Worm (Caenorhabditis elegans): Measurements from ENCODE around the gene F59A7.14.

Gene F59A7.14

DNA sequence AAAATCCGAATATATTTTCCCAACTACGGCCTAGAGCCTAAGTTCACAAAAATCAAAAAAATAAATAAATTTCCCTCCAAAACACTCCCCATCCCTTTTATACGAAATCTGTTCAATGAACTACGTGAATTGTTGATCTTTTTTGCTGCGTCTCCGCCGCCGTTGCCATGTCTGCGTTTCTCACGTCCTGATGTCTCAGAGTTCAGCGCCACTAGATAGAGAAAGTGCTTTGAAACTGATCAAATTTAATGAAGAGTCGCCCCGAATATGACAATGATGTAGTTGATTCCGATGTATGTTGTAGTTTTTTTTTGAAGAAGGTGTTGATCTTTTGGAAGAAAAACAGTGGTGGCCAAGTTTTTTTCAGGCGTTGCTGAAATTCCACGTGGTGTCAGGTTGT lies 35.5 kb downstream of the F59A7.14 start:
- TF ChIP-seq fax-1 (tag; optimal IDR thresholded peaks at IDR 0.05) (no peak), ceh-18 (tag; optimal IDR thresholded peaks at IDR 0.05) (no peak), lim-6 (tag; optimal IDR thresholded peaks at IDR 0.05) (no peak), lin-11 (tag; optimal IDR thresholded peaks at IDR 0.05) (no peak), ceh-9 (tag; optimal IDR thresholded peaks at IDR 0.05) (no peak), Y22D7AL.16 (tag; optimal IDR thresholded peaks at IDR 0.05) (no peak)

DNA sequence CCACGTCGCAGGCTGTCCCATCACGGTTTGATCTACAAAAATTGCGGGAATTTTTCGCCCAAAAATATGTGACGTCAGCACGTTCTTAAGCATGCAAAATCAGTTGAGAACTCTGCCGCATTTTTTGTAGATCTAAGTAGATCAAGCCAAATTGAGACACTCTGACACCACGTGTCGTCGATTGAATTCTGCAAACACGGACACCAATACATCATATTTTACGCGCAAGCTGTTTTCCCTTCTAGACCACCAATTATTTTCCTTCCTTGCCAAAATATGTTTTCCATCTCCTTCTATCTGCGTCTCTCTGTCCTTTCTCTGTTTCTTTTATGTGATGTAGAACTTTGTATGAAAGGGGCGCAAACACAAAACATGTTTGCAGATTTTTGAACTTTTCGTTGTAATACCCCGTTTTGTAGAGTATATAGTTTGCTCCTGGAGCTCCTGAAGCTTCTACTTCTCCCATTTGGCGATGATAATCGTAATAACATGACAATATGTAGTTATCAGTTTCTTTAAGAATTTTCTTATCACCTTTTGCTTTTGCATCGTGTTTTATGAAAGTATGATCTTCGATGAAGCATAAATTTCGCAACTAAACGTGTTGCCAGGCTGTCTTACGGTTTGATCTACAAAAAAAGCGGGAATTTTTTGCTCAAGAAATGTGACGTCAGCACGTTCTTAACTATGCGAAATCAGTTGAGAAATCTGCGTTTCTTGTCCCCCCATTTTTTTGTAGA lies 37.1 kb downstream of the F59A7.14 start:
- TF ChIP-seq npax-4 (tag; optimal IDR thresholded peaks at IDR 0.05) (no peak), ceh-19 (GFP tag; optimal IDR thresholded peaks at IDR 0.05) (no peak), pha-4 (tag; optimal IDR thresholded peaks at IDR 0.05) (no peak), che-1 (tag; optimal IDR thresholded peaks at IDR 0.05) (no peak), ceh-34 (tag; optimal IDR thresholded peaks at IDR 0.05) (no peak), hlh-30 (tag; optimal IDR thresholded peaks at IDR 0.05; ENCODE audit: insufficient read depth) (no peak), pag-3 (tag; optimal IDR thresholded peaks at IDR 0.05; ENCODE audit: borderline replicate concordance) (no peak), C08G9.2 (tag; optimal IDR thresholded peaks at IDR 0.05) (no peak), unc-86 (tag; optimal IDR thresholded peaks at IDR 0.05) (no peak), pqm-1 (tag; optimal IDR thresholded peaks at IDR 0.05) (no peak), ahr-1 (tag; optimal IDR thresholded peaks at IDR 0.05) (no peak), sox-4 (tag; optimal IDR thresholded peaks at IDR 0.05) (no peak), nfya-1 (tag; optimal IDR thresholded peaks at IDR 0.05) (no peak)

- no peak for TF ChIP-seq hlh-13 (GFP tag; optimal IDR thresholded peaks at IDR 0.05)
- TF ChIP-seq ref-2 (tag; optimal IDR thresholded peaks at IDR 0.05), result no peak
- no peak for TF ChIP-seq T23F11.4 (GFP tag; optimal IDR thresholded peaks at IDR 0.05)
- no peak for TF ChIP-seq pha-2 (tag; optimal IDR thresholded peaks at IDR 0.05)
- TF ChIP-seq fax-1 (tag; optimal IDR thresholded peaks at IDR 0.05), result no peak
- TF ChIP-seq zip-5 (tag; optimal IDR thresholded peaks at IDR 0.05), result no peak
- no peak for TF ChIP-seq ceh-22 (tag; optimal IDR thresholded peaks at IDR 0.05)
- no peak for TF ChIP-seq dmd-4 (tag; optimal IDR thresholded peaks at IDR 0.05; ENCODE audit: borderline replicate concordance)
- no peak for TF ChIP-seq eyg-1 (tag; optimal IDR thresholded peaks at IDR 0.05)
- no peak for TF ChIP-seq fkh-10 (GFP tag; optimal IDR thresholded peaks at IDR 0.05)
- no peak for TF ChIP-seq F13H6.1 (tag; optimal IDR thresholded peaks at IDR 0.05)
- no peak for TF ChIP-seq pat-9 (tag; optimal IDR thresholded peaks at IDR 0.05)
- no peak for TF ChIP-seq pax-1 (tag; optimal IDR thresholded peaks at IDR 0.05)
- TF ChIP-seq tbx-7 (tag; optimal IDR thresholded peaks at IDR 0.05), result no peak
- TF ChIP-seq fkh-6 (tag; optimal IDR thresholded peaks at IDR 0.05), result no peak
- TF ChIP-seq pqm-1 (tag; optimal IDR thresholded peaks at IDR 0.05), result no peak
- no peak for TF ChIP-seq ceh-30 (tag; optimal IDR thresholded peaks at IDR 0.05)
Measured at ce11 chrV:2057324-2057723, 38.5 kb downstream of the F59A7.14 start, which contains the start of gene comt-3. Gene comt-3 (plus strand): TSS chrV:2057537.

ce11 chrV:2066780-2067179 lies 48.0 kb downstream of the F59A7.14 start, which contains the start of gene nhr-86:
Gene nhr-86 (minus strand): TSS chrV:2066850.
- TF ChIP-seq ttx-3 (tag; optimal IDR thresholded peaks at IDR 0.05) (no peak), che-1 (tag; optimal IDR thresholded peaks at IDR 0.05) (no peak), elt-2 (tag; optimal IDR thresholded peaks at IDR 0.05) (peak; percentile 2), hlh-13 (GFP tag; optimal IDR thresholded peaks at IDR 0.05) (no peak)

All from whole organism, late embryonic.